Fruit fly (Drosophila melanogaster) whole organism, prepupa: ENCODE data around the gene Gpdh1.

Experiments
- Blimp-1 ChIP-seq: fragments of 200-800 bp; sonication (Bioruptor generic); optimal IDR thresholded peaks from 3 replicates; lab custom pipeline; 2017; ENCODE audit warnings: missing biosample characterization, missing genetic modification characterization, mild to moderate bottlenecking, moderate library complexity, missing genetic modification reagents
- CG10669 ChIP-seq: fragments of 200-800 bp; sonication (Bioruptor generic); optimal IDR thresholded peaks from 3 replicates; lab custom pipeline; 2018; ENCODE audit warnings: missing biosample characterization, mild to moderate bottlenecking, missing genetic modification characterization, moderate library complexity
- CG11294 ChIP-seq: fragments of 200-800 bp; sonication (Bioruptor generic); IDR thresholded peaks from 2 replicates; pipeline ENCODE4 v1.3.6; 2022; ENCODE audit warnings: missing biosample characterization, missing genetic modification characterization
- CG11902 ChIP-seq: fragments of 200-800 bp; sonication (Bioruptor generic); optimal IDR thresholded peaks from 3 replicates; lab custom pipeline; 2016; ENCODE audit warnings: missing biosample characterization, missing genetic modification characterization
- CG15336 ChIP-seq: fragments of 200-800 bp; sonication (Bioruptor generic); IDR thresholded peaks from 2 replicates; pipeline ENCODE4 v1.3.6; 2022; ENCODE audit warnings: missing biosample characterization, missing genetic modification characterization
- CG1621 ChIP-seq: fragments of 200-800 bp; sonication (Bioruptor generic); optimal IDR thresholded peaks from 3 replicates; lab custom pipeline; 2018; ENCODE audit warnings: missing biosample characterization, mild to moderate bottlenecking, missing genetic modification characterization
- CG31627 ChIP-seq: fragments of 200-800 bp; sonication (Bioruptor generic); optimal IDR thresholded peaks from 3 replicates; lab custom pipeline; 2016; ENCODE audit warnings: missing biosample characterization, missing genetic modification characterization
- CG34406 ChIP-seq: fragments of 200-800 bp; sonication (Bioruptor generic); optimal IDR thresholded peaks from 3 replicates; lab custom pipeline; 2016; ENCODE audit warnings: missing biosample characterization, missing genetic modification characterization
- CG3919 ChIP-seq: fragments of 200-800 bp; sonication (Bioruptor generic); optimal IDR thresholded peaks from 3 replicates; lab custom pipeline; 2016; ENCODE audit warnings: missing biosample characterization, missing genetic modification characterization
- CG6163 ChIP-seq: fragments of 200-800 bp; sonication (Bioruptor generic); IDR thresholded peaks from 3 replicates; pipeline ENCODE4 v1.3.6; 2022; ENCODE audit warnings: missing biosample characterization, missing genetic modification characterization
- CG6792 ChIP-seq: fragments of 200-800 bp; sonication (Bioruptor generic); optimal IDR thresholded peaks from 3 replicates; lab custom pipeline; 2016; ENCODE audit warnings: missing biosample characterization, missing genetic modification characterization
- CG6808 ChIP-seq: fragments of 200-800 bp; sonication (Bioruptor generic); optimal IDR thresholded peaks from 3 replicates; lab custom pipeline; 2017; ENCODE audit warnings: missing biosample characterization, missing genetic modification characterization, mild to moderate bottlenecking, moderate library complexity, missing genetic modification reagents
- CG6854 ChIP-seq: fragments of 200-800 bp; sonication (Bioruptor generic); optimal IDR thresholded peaks from 2 replicates; lab custom pipeline; 2017; ENCODE audit warnings: missing biosample characterization, mild to moderate bottlenecking, missing genetic modification characterization
- CG7368 ChIP-seq: fragments of 200-800 bp; sonication (Bioruptor generic); optimal IDR thresholded peaks from 3 replicates; lab custom pipeline; 2016; ENCODE audit warnings: missing biosample characterization, missing genetic modification characterization
- CG8119 ChIP-seq: fragments of 200-800 bp; sonication (Bioruptor generic); IDR thresholded peaks from 3 replicates; pipeline ENCODE4 v1.3.6; 2022; ENCODE audit warnings: missing biosample characterization, missing genetic modification characterization
- CG8632 ChIP-seq: fragments of 200-800 bp; sonication (Bioruptor generic); optimal IDR thresholded peaks from 3 replicates; lab custom pipeline; 2016; ENCODE audit warnings: missing biosample characterization, missing genetic modification characterization
- Eip75B ChIP-seq: fragments of 200-800 bp; sonication (Bioruptor generic); optimal IDR thresholded peaks from 3 replicates; lab custom pipeline; 2016; ENCODE audit warnings: missing biosample characterization, missing genetic modification characterization
- Eip78C ChIP-seq: fragments of 200-800 bp; sonication (Bioruptor generic); peaks from one replicate; lab custom pipeline; 2016; ENCODE audit warnings: missing biosample characterization, missing genetic modification characterization
- Eip93F ChIP-seq: fragments of 200-800 bp; sonication (Bioruptor generic); optimal IDR thresholded peaks from 2 replicates; lab custom pipeline; 2016; ENCODE audit warnings: missing biosample characterization, mild to moderate bottlenecking, missing genetic modification characterization
- Gug ChIP-seq: fragments of 200-800 bp; sonication (Bioruptor generic); IDR thresholded peaks from 2 replicates; pipeline ENCODE4 v1.3.6; 2022; ENCODE audit warnings: missing biosample characterization, missing genetic modification characterization
- Hr38 ChIP-seq: sonication (Bioruptor generic); optimal IDR thresholded peaks from 2 replicates; lab custom pipeline; 2016; ENCODE audit warnings: missing biosample characterization, missing genetic modification characterization
- Hr39 ChIP-seq: fragments of 200-800 bp; sonication (Bioruptor generic); optimal IDR thresholded peaks from 2 replicates; lab custom pipeline; 2016; ENCODE audit warnings: missing biosample characterization, missing genetic modification characterization
- Hr4 ChIP-seq: fragments of 200-800 bp; sonication (Bioruptor generic); optimal IDR thresholded peaks from 3 replicates; lab custom pipeline; 2016; ENCODE audit warnings: missing biosample characterization, missing genetic modification characterization
- Met ChIP-seq: fragments of 200-800 bp; sonication (Bioruptor generic); optimal IDR thresholded peaks from 3 replicates; lab custom pipeline; 2016; ENCODE audit warnings: missing biosample characterization, missing genetic modification characterization
- OdsH ChIP-seq: fragments of 200-800 bp; sonication (Bioruptor generic); optimal IDR thresholded peaks from 3 replicates; lab custom pipeline; 2016; ENCODE audit warnings: missing biosample characterization, missing genetic modification characterization
- Smox ChIP-seq: fragments of 200-800 bp; sonication (Bioruptor generic); optimal IDR thresholded peaks from 3 replicates; lab custom pipeline; 2016; ENCODE audit warnings: missing biosample characterization, missing genetic modification characterization
- Sox102F ChIP-seq: fragments of 200-800 bp; sonication (Bioruptor generic); optimal IDR thresholded peaks from 2 replicates; lab custom pipeline; 2016; ENCODE audit warnings: missing biosample characterization, mild to moderate bottlenecking, missing genetic modification characterization
- Sox15 ChIP-seq: fragments of 200-800 bp; sonication (Bioruptor generic); optimal IDR thresholded peaks from 3 replicates; lab custom pipeline; 2016; ENCODE audit warnings: missing biosample characterization, missing genetic modification characterization
- achi ChIP-seq: fragments of 200-800 bp; sonication (Bioruptor generic); optimal IDR thresholded peaks from 3 replicates; lab custom pipeline; 2016; ENCODE audit warnings: missing biosample characterization, missing genetic modification characterization
- acj6 ChIP-seq: fragments of 200-800 bp; sonication (Bioruptor generic); optimal IDR thresholded peaks from 3 replicates; lab custom pipeline; 2016; ENCODE audit warnings: missing biosample characterization, missing genetic modification characterization
- cyc ChIP-seq: fragments of 200-800 bp; sonication (Bioruptor generic); optimal IDR thresholded peaks from 3 replicates; lab custom pipeline; 2016; ENCODE audit warnings: missing biosample characterization, missing genetic modification characterization
- dac ChIP-seq: fragments of 200-800 bp; sonication (Bioruptor generic); optimal IDR thresholded peaks from 2 replicates; lab custom pipeline; 2017; ENCODE audit warnings: missing biosample characterization, mild to moderate bottlenecking, missing genetic modification characterization
- dsx ChIP-seq: fragments of 200-800 bp; optimal IDR thresholded peaks from 3 replicates; lab custom pipeline; 2019; ENCODE audit warnings: missing biosample characterization, mild to moderate bottlenecking, missing genetic modification characterization, moderate library complexity; ENCODE audit not compliant: poor library complexity, severe bottlenecking
- eg ChIP-seq: fragments of 200-800 bp; sonication (Bioruptor generic); IDR thresholded peaks from 3 replicates; pipeline ENCODE4 v1.3.6; 2022; ENCODE audit warnings: missing biosample characterization, missing genetic modification characterization
- esn ChIP-seq: fragments of 200-800 bp; sonication (Bioruptor generic); optimal IDR thresholded peaks from 2 replicates; lab custom pipeline; 2016; ENCODE audit warnings: missing biosample characterization, mild to moderate bottlenecking, missing genetic modification characterization, moderate library complexity
- fd59A ChIP-seq: fragments of 200-800 bp; sonication (Bioruptor generic); optimal IDR thresholded peaks from 2 replicates; lab custom pipeline; 2017; ENCODE audit warnings: missing biosample characterization, mild to moderate bottlenecking, missing genetic modification characterization, missing genetic modification reagents
- fd85E ChIP-seq: fragments of 200-800 bp; sonication (Bioruptor generic); optimal IDR thresholded peaks from 3 replicates; lab custom pipeline; 2016; ENCODE audit warnings: missing biosample characterization, missing genetic modification characterization
- fkh ChIP-seq: fragments of 200-800 bp; sonication (Bioruptor generic); optimal IDR thresholded peaks from 3 replicates; lab custom pipeline; 2017; ENCODE audit warnings: missing biosample characterization, mild to moderate bottlenecking, missing genetic modification characterization, moderate library complexity
- lz ChIP-seq: fragments of 200-800 bp; sonication (Bioruptor generic); optimal IDR thresholded peaks from 3 replicates; lab custom pipeline; 2016; ENCODE audit warnings: missing biosample characterization, missing genetic modification characterization
- salr ChIP-seq, 2 experiments: fragments of 200-800 bp; sonication (Bioruptor generic); optimal IDR thresholded peaks; 3 replicates each; lab custom pipeline; 2016 to 2018; ENCODE audit warnings: missing biosample characterization in 2 of 2, missing genetic modification characterization in 2 of 2, mild to moderate bottlenecking in 1 of 2
- spab ChIP-seq: fragments of 200-800 bp; sonication (Bioruptor generic); optimal IDR thresholded peaks from 2 replicates; lab custom pipeline; 2017; ENCODE audit warnings: missing biosample characterization, mild to moderate bottlenecking, missing genetic modification characterization, missing genetic modification reagents
- ss ChIP-seq, 2 experiments: fragments of 200-800 bp; sonication (Bioruptor generic); optimal IDR thresholded peaks; 2 replicates in 1 of 2; 3 replicates in 1 of 2; lab custom pipeline; 2017 to 2018; ENCODE audit warnings: mild to moderate bottlenecking in 2 of 2, missing biosample characterization in 2 of 2, missing genetic modification characterization in 2 of 2, moderate library complexity in 1 of 2
- svp ChIP-seq: fragments of 200-800 bp; sonication (Bioruptor generic); peaks from one replicate; lab custom pipeline; 2016; ENCODE audit warnings: missing biosample characterization, missing genetic modification characterization
- vri ChIP-seq: fragments of 200-800 bp; sonication (Bioruptor generic); optimal IDR thresholded peaks from 3 replicates; lab custom pipeline; 2016; ENCODE audit warnings: missing biosample characterization, mild to moderate bottlenecking, missing genetic modification characterization

Gene Gpdh1

DNA sequence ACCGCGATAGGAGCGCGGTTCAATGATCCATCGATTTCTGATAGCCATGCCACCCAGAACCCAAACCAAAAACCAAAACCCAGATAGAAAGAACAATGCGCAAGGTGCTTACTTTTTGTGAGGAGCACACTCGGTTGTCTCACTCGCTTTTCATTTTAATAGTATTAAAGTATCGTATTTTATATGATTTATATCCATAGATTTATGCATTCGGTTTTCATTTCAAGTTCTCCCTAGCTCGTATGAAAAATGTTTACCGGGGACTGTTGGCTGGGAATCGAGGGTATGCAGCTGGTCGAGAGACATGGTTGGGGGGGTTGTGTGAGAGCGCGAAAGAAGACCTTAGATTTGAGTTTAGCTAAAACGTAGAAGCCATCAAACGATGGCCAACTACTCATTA lies 28.6 kb downstream of the Gpdh1 start (continued):
- TF ChIP-seq Hr39 (GFP tag; lab: Kevin White, UChicago), result peak; percentile 47
- TF ChIP-seq cyc (GFP tag; lab: Kevin White, UChicago), result peak; percentile 25
- TF ChIP-seq Sox15, result no peak
- TF ChIP-seq fd59A (GFP tag; lab: Kevin White, UChicago), result no peak
- peak; percentile 50 for TF ChIP-seq Smox (GFP tag; lab: Kevin White, UChicago)
- TF ChIP-seq fd85E, result no peak
- no peak for TF ChIP-seq CG6808
- peak; percentile 34 for TF ChIP-seq Met (GFP tag; lab: Kevin White, UChicago)
- no peak for TF ChIP-seq Hr4 (GFP tag; lab: Kevin White, UChicago)
- TF ChIP-seq CG11902 (GFP tag; lab: Kevin White, UChicago), result no peak
- TF ChIP-seq dac, result no peak
- no peak for TF ChIP-seq CG10669 (GFP tag; lab: Kevin White, UChicago)
- no peak for TF ChIP-seq dsx (GFP tag; lab: Kevin White, UChicago)
- peak; percentile 44 for TF ChIP-seq lz (GFP tag; lab: Kevin White, UChicago)
- no peak for TF ChIP-seq CG34406
- TF ChIP-seq Eip75B, result no peak
- no peak for TF ChIP-seq Eip93F (GFP tag; lab: Kevin White, UChicago)
- TF ChIP-seq Hr38, result no peak
- TF ChIP-seq CG6163, result no peak
- TF ChIP-seq CG31627 (GFP tag; lab: Kevin White, UChicago), result peak; percentile 52
- TF ChIP-seq, all 60 proteins: peak for 15

DNA sequence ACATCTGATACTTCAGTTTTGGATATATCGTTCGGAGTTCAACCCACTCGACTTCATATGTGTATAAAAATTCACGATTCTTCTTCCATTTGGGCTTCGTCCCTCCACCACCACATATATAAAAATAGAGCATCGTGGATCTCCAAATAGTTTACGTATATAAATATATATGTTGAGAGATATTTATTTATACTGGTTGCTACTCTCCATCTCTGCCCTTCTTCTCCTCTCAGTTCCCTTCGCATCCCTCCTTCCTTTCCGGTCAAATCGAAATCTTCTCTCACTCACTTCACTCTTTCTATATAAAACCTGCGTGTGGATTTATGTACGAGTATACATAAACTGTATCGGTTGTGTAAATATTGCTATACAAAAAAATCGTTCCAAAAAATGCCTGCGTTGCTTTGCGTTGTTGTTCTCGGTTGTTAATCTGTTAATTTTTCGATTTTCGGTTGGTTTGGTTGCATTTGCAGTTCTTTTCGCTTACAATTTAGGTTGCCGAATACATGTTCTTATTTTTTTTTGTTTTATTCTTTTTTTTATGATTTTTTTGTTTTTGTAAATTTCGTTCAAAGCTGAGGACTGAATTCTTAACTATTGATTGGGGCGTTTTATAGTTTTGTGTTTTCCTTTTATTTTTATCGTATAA lies 29.3 kb downstream of the Gpdh1 start:
- peak; percentile 39 for TF ChIP-seq Eip78C (GFP tag; lab: Kevin White, UChicago)
- TF ChIP-seq CG3919, result no peak

DNA sequence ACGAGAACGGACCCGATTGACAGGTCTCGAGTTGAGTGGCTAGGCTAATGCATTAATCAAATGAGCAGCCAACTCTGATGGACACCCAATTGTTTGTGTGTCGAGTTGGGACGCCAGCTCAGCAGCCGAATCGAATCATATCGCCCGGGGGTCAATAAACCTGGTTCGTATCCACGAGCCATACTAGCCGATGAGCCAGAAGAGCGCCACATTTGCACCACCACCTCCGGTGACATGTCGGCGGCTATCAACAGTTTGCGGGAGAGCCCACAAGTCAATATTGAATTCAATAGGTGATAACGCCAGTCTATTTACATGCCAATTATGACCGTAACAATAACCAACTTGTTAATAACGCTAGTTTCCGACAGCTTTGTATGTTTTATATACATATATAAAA lies 30.7 kb downstream of the Gpdh1 start:
- TF ChIP-seq Eip78C (GFP tag; lab: Kevin White, UChicago) (peak; percentile 56), spab (GFP tag; lab: Kevin White, UChicago) (peak; percentile 6), fkh (GFP tag; lab: Kevin White, UChicago) (peak; percentile 95), ss (GFP tag; optimal IDR thresholded peaks at IDR 0.05; lab: Kevin White, UChicago) (peak in 1 of 2 experiments; percentile 16), fd59A (GFP tag; lab: Kevin White, UChicago) (no peak), svp (GFP tag; lab: Kevin White, UChicago) (peak; percentile 85), CG10669 (GFP tag; lab: Kevin White, UChicago) (no peak)
- TF ChIP-seq, all 60 proteins: peak for 5

DNA sequence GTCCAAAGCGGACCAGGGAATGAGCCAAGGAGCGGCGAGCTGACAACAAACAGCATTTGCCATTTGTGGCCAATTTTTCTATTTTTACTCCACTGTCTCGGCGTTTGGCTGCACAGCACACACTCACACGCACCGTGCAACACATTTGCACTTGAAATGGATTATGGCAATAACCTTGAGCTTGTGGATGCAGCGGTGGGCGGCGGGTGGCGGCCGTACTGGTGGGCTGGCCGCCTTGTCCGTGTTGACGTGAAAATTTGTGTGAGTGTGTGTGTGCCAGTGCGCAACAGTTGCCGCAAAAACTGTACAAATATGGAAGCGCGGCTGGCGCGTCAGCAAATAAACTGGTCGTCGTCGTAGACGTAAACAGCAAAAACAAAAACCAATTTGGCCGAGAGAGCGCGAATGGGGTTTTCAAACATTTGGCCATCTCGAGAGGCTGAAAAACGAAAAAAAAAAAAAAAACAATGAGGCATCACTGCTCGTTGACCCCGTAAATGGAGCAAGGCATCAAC lies 31.6 kb downstream of the Gpdh1 start:
- TF ChIP-seq achi (no peak), CG8119 (GFP tag; lab: Robert Waterston, UW) (0 out of 3 replicates have a peak, but pooled peaks have one; percentile 18), dsx (GFP tag; lab: Kevin White, UChicago) (peak; percentile 26), OdsH (GFP tag; lab: Kevin White, UChicago) (no peak), fkh (GFP tag; lab: Kevin White, UChicago) (peak; percentile 50), CG31627 (GFP tag; lab: Kevin White, UChicago) (no peak), Blimp-1 (GFP tag; lab: Kevin White, UChicago) (no peak), CG15336 (GFP tag; lab: Robert Waterston, UW) (peak; percentile 13; the same call in 1 of the 2 replicates), CG7368 (GFP tag; lab: Kevin White, UChicago) (no peak), eg (GFP tag; lab: Robert Waterston, UW) (peak; percentile 38; the same call in 2 of the 3 replicates), dac (no peak), CG1621 (tag; lab: Kevin White, UChicago) (no peak), vri (GFP tag; lab: Kevin White, UChicago) (no peak), Eip93F (GFP tag; lab: Kevin White, UChicago) (no peak), spab (GFP tag; lab: Kevin White, UChicago) (no peak), CG11902 (GFP tag; lab: Kevin White, UChicago) (no peak), CG6792 (no peak), Gug (GFP tag; lab: Robert Waterston, UW) (no peak), CG6854 (GFP tag; lab: Kevin White, UChicago) (no peak), Sox102F (GFP tag; lab: Kevin White, UChicago) (no peak), esn (GFP tag; lab: Kevin White, UChicago) (no peak), acj6 (GFP tag; lab: Kevin White, UChicago) (no peak), Sox15 (no peak), ss (GFP tag; optimal IDR thresholded peaks at IDR 0.05; lab: Kevin White, UChicago) (no peak), CG8632 (GFP tag; lab: Kevin White, UChicago) (no peak), salr (GFP tag; optimal IDR thresholded peaks at IDR 0.05; lab: Kevin White, UChicago) (no peak), CG11294 (GFP tag; lab: Robert Waterston, UW) (no peak), svp (GFP tag; lab: Kevin White, UChicago) (peak; percentile 72)
